Fruit fly (Drosophila melanogaster) whole organism: Measurements from ENCODE around the gene Vm34Ca.
"Not testable (repeated sequence)": the region's sequence is repeated elsewhere in the genome, so short reads cannot be mapped to it uniquely, and the experiment has no call there.

Source experiments
- CG8478 ChIP-seq: fragments of >200 bp; optimal IDR thresholded peaks from 2 replicates; lab custom pipeline; 2018; ENCODE audit warnings: inconsistent platforms
- Dll ChIP-seq: fragments of >200 bp; optimal IDR thresholded peaks from 2 replicates; lab custom pipeline; 2017
- EcR ChIP-seq, 2 experiments: fragments of >200 bp; optimal IDR thresholded peaks; 2 replicates each; lab custom pipeline; 2017; ENCODE audit warnings: missing biosample characterization in 2 of 2, missing genetic modification characterization in 2 of 2, missing genetic modification reagents in 2 of 2
- pan ChIP-seq: fragments of >200 bp; optimal IDR thresholded peaks from 2 replicates; lab custom pipeline; 2017
- psq ChIP-seq: fragments of >200 bp; optimal IDR thresholded peaks from 2 replicates; lab custom pipeline; 2017
- usp ChIP-seq: fragments of >200 bp; optimal IDR thresholded peaks from 2 replicates; lab custom pipeline; 2017; ENCODE audit warnings: missing biosample characterization, missing genetic modification characterization, mixed read lengths

Vm34Ca gene

dm6 chr2L:13411566-13411965 lies at the start of gene Vm34Ca:
Gene Vm34Ca (minus strand): TSS chr2L:13411631.
- TF ChIP-seq EcR (GFP tag; optimal IDR thresholded peaks at IDR 0.05; lab: Kevin White, UChicago) (no peak), usp (GFP tag; lab: Kevin White, UChicago) (no peak), Dll (lab: Kevin White, UChicago) (no peak), psq (lab: Kevin White, UChicago) (no peak)

dm6 chr2L:13458991-13459731 lies 47.7 kb upstream of the Vm34Ca start, which contains the start of gene CG42810:
Gene CG42810 (plus strand): TSS chr2L:13459681.
- TF ChIP-seq EcR (GFP tag; optimal IDR thresholded peaks at IDR 0.05; lab: Kevin White, UChicago) (no peak), Dll (lab: Kevin White, UChicago) (no peak), psq (lab: Kevin White, UChicago) (no peak), usp (GFP tag; lab: Kevin White, UChicago) (no peak), CG8478 (no peak), pan (lab: Kevin White, UChicago) (no peak)

- TF ChIP-seq EcR (GFP tag; optimal IDR thresholded peaks at IDR 0.05; lab: Kevin White, UChicago) = no peak
Observed at dm6 chr2L:13457037-13457547, 45.7 kb upstream of the Vm34Ca start, which contains the start of gene CG42809. Gene CG42809 (plus strand): TSS chr2L:13457497.

- not testable (repeated sequence) for TF ChIP-seq CG8478; Dll (lab: Kevin White, UChicago); usp (GFP tag; lab: Kevin White, UChicago)
Observed at dm6 chr2L:13449397-13449796, 38.0 kb upstream of the Vm34Ca start, which contains the start of gene Hsp60D. Gene Hsp60D (minus strand): TSS chr2L:13449497.

dm6 chr2L:13445249-13445846 lies 33.9 kb upstream of the Vm34Ca start, which contains the start of gene Hacd2:
Gene Hacd2 (minus strand): TSS chr2L:13445651.
- TF ChIP-seq EcR (GFP tag; optimal IDR thresholded peaks at IDR 0.05; lab: Kevin White, UChicago) (no peak), Dll (lab: Kevin White, UChicago) (no peak), pan (lab: Kevin White, UChicago) (no peak), psq (lab: Kevin White, UChicago) (no peak), CG8478 (no peak), usp (GFP tag; lab: Kevin White, UChicago) (no peak)

- no peak for TF ChIP-seq Dll (lab: Kevin White, UChicago)
- no peak for TF ChIP-seq usp (GFP tag; lab: Kevin White, UChicago)
- no peak for TF ChIP-seq CG8478
- no peak for TF ChIP-seq EcR (GFP tag; optimal IDR thresholded peaks at IDR 0.05; lab: Kevin White, UChicago)
- TF ChIP-seq pan (lab: Kevin White, UChicago) = no peak
- no peak for TF ChIP-seq psq (lab: Kevin White, UChicago)
Observed at dm6 chr2L:13436791-13437190, 25.4 kb upstream of the Vm34Ca start.

- TF ChIP-seq usp (GFP tag; lab: Kevin White, UChicago) (no peak), psq (lab: Kevin White, UChicago) (no peak), CG8478 (no peak), EcR (GFP tag; optimal IDR thresholded peaks at IDR 0.05; lab: Kevin White, UChicago) (no peak), Dll (lab: Kevin White, UChicago) (no peak), pan (lab: Kevin White, UChicago) (no peak)
Observed at dm6 chr2L:13434795-13435634, 23.6 kb upstream of the Vm34Ca start, which contains the start of gene Tehao. Gene Tehao (plus strand): TSS chr2L:13435622.

dm6 chr2L:13430919-13431502 lies 19.6 kb upstream of the Vm34Ca start:
- TF ChIP-seq psq (lab: Kevin White, UChicago) (no peak), pan (lab: Kevin White, UChicago) (no peak), usp (GFP tag; lab: Kevin White, UChicago) (no peak), Dll (lab: Kevin White, UChicago) (no peak), EcR (GFP tag; optimal IDR thresholded peaks at IDR 0.05; lab: Kevin White, UChicago) (no peak), CG8478 (no peak)

- no peak for TF ChIP-seq pan (lab: Kevin White, UChicago)
- no peak for TF ChIP-seq Dll (lab: Kevin White, UChicago)
- TF ChIP-seq EcR (GFP tag; optimal IDR thresholded peaks at IDR 0.05; lab: Kevin White, UChicago) = no peak
Observed at dm6 chr2L:13414525-13415481, 3.4 kb upstream of the Vm34Ca start, which contains the start of the genes CG16956, CG42784 and CG43850. Gene CG16956 (minus strand): TSS chr2L:13414575. Gene CG42784 (plus strand): TSS chr2L:13415431. Gene CG43850 (plus strand): TSS chr2L:13415431.

dm6 chr2L:13412219-13412618 lies 788 bp upstream of the Vm34Ca start, which contains the start of gene Flad2:
Gene Flad2 (plus strand): TSS chr2L:13412519.
- TF ChIP-seq EcR (GFP tag; optimal IDR thresholded peaks at IDR 0.05; lab: Kevin White, UChicago) = no peak
